Worm (Caenorhabditis elegans) whole organism, L3 larva: Measurements from ENCODE around the gene R10H10.3.
A peak's percentile ranks its signal among the peaks of the same experiment; 100 is the strongest.

Experiments
- R02D3.7 ChIP-seq: fragments of 150-350 bp; optimal IDR thresholded peaks from 2 replicates; lab custom pipeline; 2014; ENCODE audit warnings: missing biosample characterization, missing genetic modification characterization
- ZK546.5 ChIP-seq: sonication (generic microtip); optimal IDR thresholded peaks from 2 replicates; lab custom pipeline; 2017; ENCODE audit warnings: missing biosample characterization, missing genetic modification characterization
- aly-2 ChIP-seq: fragments of 150-350 bp; optimal IDR thresholded peaks from 2 replicates; lab custom pipeline; 2014; ENCODE audit warnings: missing biosample characterization, missing genetic modification characterization
- ama-1 ChIP-seq: fragments of 150-350 bp; optimal IDR thresholded peaks from 2 replicates; lab custom pipeline; 2018
- ceh-16 ChIP-seq: sonication (generic microtip); optimal IDR thresholded peaks from 2 replicates; lab custom pipeline; 2017; ENCODE audit warnings: missing biosample characterization, missing genetic modification characterization
- ceh-9 ChIP-seq: sonication (generic microtip); optimal IDR thresholded peaks from 2 replicates; lab custom pipeline; 2018; ENCODE audit warnings: missing biosample characterization, missing genetic modification characterization
- egl-27 ChIP-seq: sonication (generic microtip); optimal IDR thresholded peaks from 4 replicates; lab custom pipeline; 2017; ENCODE audit warnings: missing biosample characterization, missing genetic modification reagents, missing genetic modification characterization
- egl-5 ChIP-seq: fragments of 150-350 bp; optimal IDR thresholded peaks from 2 replicates; lab custom pipeline; 2017; ENCODE audit warnings: missing biosample characterization, missing genetic modification reagents, missing genetic modification characterization, inconsistent platforms
- elt-1 ChIP-seq: fragments of 150-350 bp; optimal IDR thresholded peaks from 2 replicates; lab custom pipeline; 2014; ENCODE audit warnings: missing biosample characterization, missing genetic modification characterization
- elt-2 ChIP-seq: sonication (generic microtip); optimal IDR thresholded peaks from 2 replicates; lab custom pipeline; 2016; ENCODE audit warnings: missing genetic modification reagents, mild to moderate bottlenecking, missing genetic modification characterization, missing compliant biosample characterization
- eor-1 ChIP-seq, 2 experiments: fragments of 150-350 bp; optimal IDR thresholded peaks; 2 replicates each; lab custom pipeline; 2014 to 2018; ENCODE audit warnings: missing biosample characterization in 2 of 2, missing genetic modification characterization in 2 of 2
- fkh-10 ChIP-seq: sonication (generic microtip); optimal IDR thresholded peaks from 2 replicates; lab custom pipeline; 2017; ENCODE audit warnings: missing biosample characterization, missing genetic modification reagents, missing genetic modification characterization
- fkh-2 ChIP-seq: fragments of 150-350 bp; optimal IDR thresholded peaks from 2 replicates; lab custom pipeline; 2014; ENCODE audit warnings: missing biosample characterization, missing genetic modification reagents, missing genetic modification characterization
- fos-1 ChIP-seq: fragments of 150-350 bp; optimal IDR thresholded peaks from 2 replicates; lab custom pipeline; 2014; ENCODE audit warnings: missing biosample characterization, missing genetic modification characterization
- hmg-11 ChIP-seq: sonication (generic microtip); optimal IDR thresholded peaks from 2 replicates; lab custom pipeline; 2016; ENCODE audit warnings: missing genetic modification characterization, missing compliant biosample characterization
- jun-1 ChIP-seq: fragments of 150-350 bp; optimal IDR thresholded peaks from 2 replicates; lab custom pipeline; 2014; ENCODE audit warnings: missing biosample characterization, missing genetic modification reagents, missing genetic modification characterization
- lin-39 ChIP-seq: fragments of 150-350 bp; optimal IDR thresholded peaks from 2 replicates; lab custom pipeline; 2018; ENCODE audit warnings: missing biosample characterization, missing genetic modification reagents, missing genetic modification characterization
- mml-1 ChIP-seq: fragments of 150-350 bp; sonication (generic microtip); optimal IDR thresholded peaks from 3 replicates; lab custom pipeline; 2014; ENCODE audit warnings: missing biosample characterization, missing genetic modification characterization
- nhr-11 ChIP-seq: fragments of 150-350 bp; optimal IDR thresholded peaks from 2 replicates; lab custom pipeline; 2014; ENCODE audit warnings: missing biosample characterization, missing genetic modification characterization
- nhr-23 ChIP-seq: fragments of 150-350 bp; optimal IDR thresholded peaks from 2 replicates; lab custom pipeline; 2014; ENCODE audit warnings: missing biosample characterization, missing genetic modification reagents, missing genetic modification characterization
- nhr-25 ChIP-seq: sonication (generic microtip); optimal IDR thresholded peaks from 2 replicates; lab custom pipeline; 2017; ENCODE audit warnings: missing biosample characterization, missing genetic modification characterization
- nhr-28 ChIP-seq: fragments of 150-350 bp; optimal IDR thresholded peaks from 2 replicates; lab custom pipeline; 2014; ENCODE audit warnings: missing biosample characterization, missing genetic modification characterization
- nhr-67 ChIP-seq: fragments of 150-350 bp; optimal IDR thresholded peaks from 2 replicates; lab custom pipeline; 2014; ENCODE audit warnings: missing biosample characterization, missing genetic modification characterization
- nhr-76 ChIP-seq: fragments of 150-350 bp; sonication (generic microtip); optimal IDR thresholded peaks from 5 replicates; lab custom pipeline; 2014; ENCODE audit warnings: missing biosample characterization, missing genetic modification characterization
- pha-4 ChIP-seq: fragments of 150-350 bp; optimal IDR thresholded peaks from 2 replicates; lab custom pipeline; 2014; ENCODE audit warnings: missing biosample characterization, missing genetic modification reagents, missing genetic modification characterization
- pqm-1 ChIP-seq: fragments of 150-350 bp; optimal IDR thresholded peaks from 2 replicates; lab custom pipeline; 2017; ENCODE audit warnings: missing biosample characterization, missing genetic modification characterization, inconsistent platforms
- sea-2 ChIP-seq: fragments of 150-350 bp; sonication (generic microtip); optimal IDR thresholded peaks from 4 replicates; lab custom pipeline; 2014; ENCODE audit warnings: missing biosample characterization, missing genetic modification reagents, missing genetic modification characterization
- skn-1 ChIP-seq: fragments of 150-350 bp; optimal IDR thresholded peaks from 2 replicates; lab custom pipeline; 2014; ENCODE audit warnings: missing biosample characterization, missing genetic modification characterization
- snpc-4 ChIP-seq: fragments of 150-350 bp; optimal IDR thresholded peaks from 2 replicates; lab custom pipeline; 2014; ENCODE audit warnings: missing biosample characterization, missing genetic modification characterization
- tbx-2 ChIP-seq: sonication (generic microtip); optimal IDR thresholded peaks from 2 replicates; lab custom pipeline; 2016; ENCODE audit warnings: mild to moderate bottlenecking, missing genetic modification characterization, missing compliant biosample characterization
- unc-39 ChIP-seq: sonication (generic microtip); optimal IDR thresholded peaks from 4 replicates; lab custom pipeline; 2017; ENCODE audit warnings: missing biosample characterization, missing genetic modification characterization
- unc-62 ChIP-seq: fragments of 150-350 bp; sonication (generic microtip); optimal IDR thresholded peaks from 4 replicates; lab custom pipeline; 2014; ENCODE audit warnings: missing biosample characterization, missing genetic modification reagents, missing genetic modification characterization
- zag-1 ChIP-seq: fragments of 150-350 bp; optimal IDR thresholded peaks from 2 replicates; lab custom pipeline; 2014; ENCODE audit warnings: missing biosample characterization, missing genetic modification characterization
- ztf-11 ChIP-seq: fragments of 150-350 bp; optimal IDR thresholded peaks from 2 replicates; lab custom pipeline; 2014; ENCODE audit warnings: missing biosample characterization, missing genetic modification characterization

R10H10.3 gene

DNA sequence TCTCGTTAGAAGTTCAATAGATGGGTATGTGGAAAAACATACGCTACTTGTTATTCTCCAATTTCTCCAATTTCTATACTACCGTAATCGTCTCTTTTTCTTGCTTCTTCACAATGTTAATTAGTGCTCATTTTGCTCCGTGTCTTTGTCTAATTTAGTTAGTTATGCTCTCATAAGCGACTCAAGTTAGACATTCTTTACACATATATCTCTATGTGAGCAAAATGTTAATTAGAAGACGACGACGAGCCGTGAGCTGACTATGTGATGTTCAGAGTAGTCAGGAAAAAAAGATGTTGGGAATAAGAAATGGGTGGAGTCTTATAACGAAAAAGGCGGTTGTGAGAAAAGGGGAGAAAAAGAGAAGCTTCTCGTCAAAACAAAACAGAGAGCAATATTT lies 40.8 kb upstream of the R10H10.3 start:
- no peak for TF ChIP-seq aly-2 (tag; lab: Kevin White, UChicago)
- TF ChIP-seq sea-2 = no peak
- no peak for TF ChIP-seq nhr-76 (tag; lab: Kevin White, UChicago)
- TF ChIP-seq unc-62 (GFP tag; lab: Kevin White, UChicago) = no peak

DNA sequence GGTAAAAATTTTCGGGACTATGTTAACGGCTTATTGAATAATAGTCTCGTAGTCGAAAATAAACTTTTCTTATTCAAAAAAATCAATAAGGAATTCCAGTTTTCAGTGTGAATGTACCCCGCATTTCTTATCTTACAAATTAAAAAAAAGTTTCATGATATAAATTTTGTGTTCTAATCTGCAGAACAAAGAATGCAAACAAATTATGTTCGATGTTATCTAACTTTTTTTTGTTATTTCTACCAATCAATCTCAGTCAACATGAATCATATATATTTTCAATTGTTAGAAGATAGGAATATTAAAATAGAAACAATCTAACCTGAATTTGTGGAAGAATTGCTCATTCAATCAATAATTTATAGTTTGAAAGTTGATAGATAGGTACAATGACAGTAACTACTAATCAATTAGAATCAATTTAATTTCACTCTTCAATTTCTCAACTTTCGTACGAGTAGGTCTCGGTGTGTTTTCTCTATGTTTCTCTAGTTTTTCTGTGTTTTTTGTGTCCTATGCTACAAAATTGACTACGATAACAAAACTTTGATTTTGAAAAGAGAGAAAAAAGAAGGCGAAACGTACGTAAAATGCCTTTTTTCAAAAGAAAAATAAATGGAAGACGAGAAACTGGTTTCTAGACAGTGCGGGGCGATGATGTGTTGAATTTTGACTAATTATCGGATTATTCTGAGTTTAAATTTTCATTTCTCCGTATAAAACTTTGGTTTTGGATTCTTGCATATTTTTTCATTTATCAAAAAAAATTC lies 38.2 kb upstream of the R10H10.3 start, which contains the start of the genes unc-43 and Y43C5B.3:
TSS of gene unc-43 (minus strand) at position 347 of the 770 bp plus-strand sequence.
TSS of gene Y43C5B.3 (plus strand) at position 720 of the 770 bp plus-strand sequence.
- TF ChIP-seq fos-1 (tag; lab: Kevin White, UChicago) = no peak
- no peak for TF ChIP-seq tbx-2 (tag; lab: Kevin White, UChicago)
- no peak for TF ChIP-seq hmg-11 (tag; lab: Kevin White, UChicago)
- peak; percentile 86 for TF ChIP-seq pqm-1
- peak; percentile 84 for TF ChIP-seq elt-2 (tag; lab: Kevin White, UChicago)
- no peak for TF ChIP-seq mml-1 (tag; lab: Kevin White, UChicago)
- TF ChIP-seq pha-4 = peak; percentile 66

DNA sequence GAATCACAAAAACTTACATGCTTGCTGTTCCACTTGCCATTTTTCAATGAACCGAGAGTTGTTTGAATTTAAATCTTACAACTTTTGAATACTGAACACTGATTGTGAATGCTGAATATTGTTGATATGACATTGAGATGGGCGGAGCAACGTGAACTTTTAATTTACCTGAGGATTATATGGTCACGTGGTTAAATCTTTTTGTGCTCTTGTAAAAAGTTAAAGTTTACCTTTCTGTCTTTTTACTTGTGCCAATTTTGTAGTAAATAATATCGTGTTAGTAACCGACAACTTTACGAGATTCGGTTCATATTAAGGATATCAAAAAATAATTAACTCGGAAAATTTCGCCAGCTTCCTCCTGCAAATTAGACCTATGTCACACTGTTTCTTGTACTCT lies 36.1 kb upstream of the R10H10.3 start, which contains the start of gene Y43C5B.2:
TSS of gene Y43C5B.2 (minus strand) at position 101 of the 400 bp plus-strand sequence.
- TF ChIP-seq unc-39 (tag; lab: Kevin White, UChicago) (no peak), skn-1 (tag; lab: Kevin White, UChicago) (no peak), pha-4 (no peak), tbx-2 (tag; lab: Kevin White, UChicago) (no peak), ceh-9 (tag; lab: Kevin White, UChicago) (no peak), nhr-23 (tag; lab: Kevin White, UChicago) (no peak), elt-2 (tag; lab: Kevin White, UChicago) (no peak), hmg-11 (tag; lab: Kevin White, UChicago) (no peak), lin-39 (tag; lab: Kevin White, UChicago) (no peak)

DNA sequence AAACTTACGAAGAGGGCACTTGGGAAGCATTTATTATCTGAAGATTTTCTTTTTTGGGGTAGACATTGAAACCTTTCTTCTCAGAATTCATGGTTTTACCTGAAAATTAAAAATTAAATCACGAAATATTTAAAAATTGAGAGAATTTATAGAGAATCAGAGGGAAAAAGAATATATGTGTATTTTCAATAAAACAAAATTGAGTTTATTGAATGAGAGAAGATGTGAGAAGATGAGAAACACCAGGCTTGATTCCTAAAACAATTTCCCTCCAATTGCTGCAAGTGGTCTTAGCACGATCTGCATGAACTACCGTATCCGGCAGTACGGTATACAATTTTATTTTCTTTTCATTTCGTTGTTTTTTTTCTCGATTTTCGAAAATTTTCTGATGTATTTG lies 31.2 kb upstream of the R10H10.3 start, which contains the start of gene R11A8.1:
TSS of gene R11A8.1 (minus strand) at position 101 of the 400 bp plus-strand sequence.
- no peak for TF ChIP-seq elt-2 (tag; lab: Kevin White, UChicago)
- no peak for TF ChIP-seq nhr-25 (tag; lab: Kevin White, UChicago)
- no peak for TF ChIP-seq fos-1 (tag; lab: Kevin White, UChicago)
- no peak for TF ChIP-seq jun-1 (tag; lab: Kevin White, UChicago)
- no peak for TF ChIP-seq egl-5 (tag; lab: Kevin White, UChicago)
- no peak for TF ChIP-seq pqm-1
- no peak for TF ChIP-seq fkh-2 (tag; lab: Kevin White, UChicago)
- no peak for TF ChIP-seq elt-1 (tag; lab: Kevin White, UChicago)
- no peak for TF ChIP-seq ceh-16 (tag; lab: Kevin White, UChicago)
- no peak for TF ChIP-seq R02D3.7
- no peak for TF ChIP-seq fkh-10 (GFP tag; lab: Kevin White, UChicago)
- TF ChIP-seq nhr-28 (tag; lab: Kevin White, UChicago) = no peak
- TF ChIP-seq unc-62 (GFP tag; lab: Kevin White, UChicago) = no peak

DNA sequence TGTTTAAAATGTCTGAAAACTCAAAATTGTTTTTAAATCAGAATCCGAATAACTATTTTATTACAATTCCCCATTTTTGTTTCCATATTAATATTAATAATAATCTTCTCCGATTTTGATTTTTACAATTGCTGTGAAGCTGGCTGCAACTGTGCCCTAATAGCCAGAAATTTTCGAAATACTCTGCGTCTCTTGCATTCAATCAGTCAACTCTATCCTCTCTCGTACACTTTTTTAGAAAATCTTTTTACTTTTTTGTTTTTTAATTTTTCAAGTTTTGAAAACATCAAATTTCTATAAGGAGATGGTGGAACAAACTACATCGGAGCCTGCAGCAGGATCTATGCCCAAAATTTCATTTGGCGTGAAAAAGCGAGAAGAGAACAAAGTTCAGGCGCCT lies 30.5 kb upstream of the R10H10.3 start, which contains the start of gene gkow-1:
TSS of gene gkow-1 (plus strand) at position 301 of the 400 bp plus-strand sequence.
- TF ChIP-seq ZK546.5 (tag; lab: Kevin White, UChicago) (no peak), ceh-16 (tag; lab: Kevin White, UChicago) (no peak), snpc-4 (tag; lab: Kevin White, UChicago) (no peak), jun-1 (tag; lab: Kevin White, UChicago) (no peak), nhr-67 (tag; lab: Kevin White, UChicago) (no peak), pqm-1 (no peak)

DNA sequence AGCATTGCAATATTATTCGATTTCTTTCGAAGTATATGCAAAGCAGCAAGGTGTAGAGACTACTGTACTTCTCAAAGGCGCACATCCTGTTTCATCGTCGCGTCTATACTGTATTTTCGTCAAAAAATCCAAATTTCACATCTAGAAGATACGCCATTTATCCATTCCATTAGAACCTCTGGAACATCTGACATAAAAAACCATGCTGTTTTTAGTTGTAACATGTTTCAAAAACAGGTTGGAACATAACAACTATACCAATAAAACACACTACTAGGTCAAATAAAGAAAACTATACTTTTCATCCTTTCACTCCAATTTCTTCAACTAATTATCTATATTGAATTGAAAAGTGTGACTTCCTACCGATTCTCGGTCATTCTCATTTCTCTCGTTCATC lies 28.0 kb upstream of the R10H10.3 start, which contains the start of gene ugt-59:
TSS of gene ugt-59 (plus strand) at position 301 of the 400 bp plus-strand sequence.
- no peak for TF ChIP-seq hmg-11 (tag; lab: Kevin White, UChicago)
- no peak for TF ChIP-seq lin-39 (tag; lab: Kevin White, UChicago)
- no peak for TF ChIP-seq fkh-2 (tag; lab: Kevin White, UChicago)
- no peak for TF ChIP-seq nhr-23 (tag; lab: Kevin White, UChicago)
- no peak for TF ChIP-seq R02D3.7
- no peak for TF ChIP-seq ama-1 (lab: Kevin White, UChicago)
- no peak for TF ChIP-seq elt-1 (tag; lab: Kevin White, UChicago)
- no peak for TF ChIP-seq ceh-16 (tag; lab: Kevin White, UChicago)
- no peak for TF ChIP-seq nhr-67 (tag; lab: Kevin White, UChicago)
- TF ChIP-seq zag-1 (tag; lab: Kevin White, UChicago) = no peak
- TF ChIP-seq nhr-76 (tag; lab: Kevin White, UChicago) = no peak
- no peak for TF ChIP-seq unc-39 (tag; lab: Kevin White, UChicago)
- TF ChIP-seq eor-1 (tag; optimal IDR thresholded peaks at IDR 0.05; lab: Kevin White, UChicago) = no peak
- TF ChIP-seq egl-27 (tag; lab: Kevin White, UChicago) = no peak
- TF ChIP-seq ztf-11 = no peak
- no peak for TF ChIP-seq nhr-11 (tag; lab: Kevin White, UChicago)
